Fruit fly (Drosophila melanogaster): ENCODE measurements around the gene VhaAC39-2.

The VhaAC39-2 gene

dm6 chr3R:23176445-23177087, 17.4 kb upstream of the VhaAC39-2 start (continued):
- TF ChIP-seq C15 (GFP tag; IDR thresholded peaks at IDR 0.05) (no peak), chn (GFP tag; optimal IDR thresholded peaks at IDR 0.05) (no peak), sens (GFP tag) (peak; percentile 78), aop (GFP tag; IDR thresholded peaks at IDR 0.05) (no peak), CG1024 (GFP tag; IDR thresholded peaks at IDR 0.05) (0 out of 2 replicates have a peak, but pooled peaks have one; percentile 26), CG4404 (GFP tag; IDR thresholded peaks at IDR 0.05) (no peak), psq (GFP tag; optimal IDR thresholded peaks at IDR 0.05) (no peak), CG2129 (GFP tag; IDR thresholded peaks at IDR 0.05; ENCODE audit: partially characterized antibody) (no peak), CoRest (tag; optimal IDR thresholded peaks at IDR 0.05) (no peak), CG3838 (GFP tag; optimal IDR thresholded peaks at IDR 0.05) (no peak), ham (GFP tag; IDR thresholded peaks at IDR 0.05) (no peak), CG10654 (GFP tag; optimal IDR thresholded peaks at IDR 0.05) (no peak), PHDP (tag; optimal IDR thresholded peaks at IDR 0.05) (peak; percentile 50), CG31388 (GFP tag; optimal IDR thresholded peaks at IDR 0.05) (no peak), CG8765 (GFP tag; IDR thresholded peaks at IDR 0.05) (no peak), CG8290 (GFP tag; optimal IDR thresholded peaks at IDR 0.05) (no peak), CG8290 (tag; optimal IDR thresholded peaks at IDR 0.05) (peak in 1 of 2 experiments; percentile 67), Drgx (GFP tag; IDR thresholded peaks at IDR 0.05) (no peak), Fer2 (tag; optimal IDR thresholded peaks at IDR 0.05) (peak; percentile 36), jigr1 (GFP tag; IDR thresholded peaks at IDR 0.05) (no peak), unpg (GFP tag; optimal IDR thresholded peaks at IDR 0.05) (peak; percentile 10), otp (GFP tag; IDR thresholded peaks at IDR 0.05) (peak; percentile 55; the same call in 2 of the 3 replicates), CG32532 (GFP tag; IDR thresholded peaks at IDR 0.05) (peak; percentile 5; the same call in 1 of the 2 replicates), mirr (GFP tag; optimal IDR thresholded peaks at IDR 0.05) (peak; percentile 52), gfzf (GFP tag; optimal IDR thresholded peaks at IDR 0.05) (no peak), ato (GFP tag; IDR thresholded peaks at IDR 0.05; ENCODE audit: partially characterized antibody) (no peak), ftz-f1 (GFP tag; optimal IDR thresholded peaks at IDR 0.05) (no peak), BEAF-32 (GFP tag; optimal IDR thresholded peaks at IDR 0.05) (no peak), schlank (tag; optimal IDR thresholded peaks at IDR 0.05) (peak; percentile 71), CG17568 (GFP tag; optimal IDR thresholded peaks at IDR 0.05) (peak; percentile 44), ase (GFP tag; IDR thresholded peaks at IDR 0.05) (no peak), CG30403 (GFP tag; optimal IDR thresholded peaks at IDR 0.05) (no peak), Dp (GFP tag; optimal IDR thresholded peaks at IDR 0.05) (no peak), CG10462 (GFP tag; optimal IDR thresholded peaks at IDR 0.05) (no peak), Elba2 (GFP tag; optimal IDR thresholded peaks at IDR 0.05) (no peak), CG4360 (GFP tag; IDR thresholded peaks at IDR 0.05) (peak; percentile 41; the same call in 1 of the 2 replicates), CG14860 (GFP tag; IDR thresholded peaks at IDR 0.05; ENCODE audit: partially characterized antibody) (no peak)

- peak; percentile 58; the same call in 1 of the 2 replicates for TF ChIP-seq gt (GFP tag; IDR thresholded peaks at IDR 0.05)
- no peak for TF ChIP-seq nerfin-2 (GFP tag; IDR thresholded peaks at IDR 0.05; ENCODE audit: partially characterized antibody)
- peak; percentile 72; the same call in 1 of the 2 replicates for TF ChIP-seq MBD-R2 (GFP tag; IDR thresholded peaks at IDR 0.05)
- TF ChIP-seq fd96Cb (tag; optimal IDR thresholded peaks at IDR 0.05), result peak; percentile 93
- peak; percentile 72 for TF ChIP-seq NK7.1 (GFP tag; optimal IDR thresholded peaks at IDR 0.05)
- peak; percentile 82 for TF ChIP-seq lilli (GFP tag; optimal IDR thresholded peaks at IDR 0.05)
- peak; percentile 70 for TF ChIP-seq Hmr (GFP tag; optimal IDR thresholded peaks at IDR 0.05)
- peak; percentile 76 for TF ChIP-seq Mad (GFP tag; optimal IDR thresholded peaks at IDR 0.05)
- peak; percentile 78 for TF ChIP-seq fu2 (GFP tag; optimal IDR thresholded peaks at IDR 0.05)
- peak; percentile 55 for TF ChIP-seq zfh2 (GFP tag; optimal IDR thresholded peaks at IDR 0.05)
- TF ChIP-seq CG17912 (GFP tag; optimal IDR thresholded peaks at IDR 0.05), result no peak
- TF ChIP-seq nmo (GFP tag; optimal IDR thresholded peaks at IDR 0.05), result peak; percentile 93
- TF ChIP-seq Dll (GFP tag; IDR thresholded peaks at IDR 0.05; ENCODE audit: partially characterized antibody), result no peak
- TF ChIP-seq CG11696 (GFP tag; IDR thresholded peaks at IDR 0.05), result peak; percentile 79
- TF ChIP-seq ci (GFP tag; IDR thresholded peaks at IDR 0.05), result peak; percentile 96
- peak; percentile 85 for TF ChIP-seq CG14050 (GFP tag; IDR thresholded peaks at IDR 0.05)
These were observed 16.3 kb upstream of the VhaAC39-2 start for dm6 chr3R:23175376-23175775.

Measured in whole organism, embryonic.